Fruit fly (Drosophila melanogaster) whole organism, embryonic: Measurements from ENCODE around the gene CG11353.
A peak's percentile ranks its signal among the peaks of the same experiment; 100 is the strongest.

Experiments
- Bgb ChIP-seq: fragments of 200-800 bp; sonication (Bioruptor generic); IDR thresholded peaks from 2 replicates; pipeline ENCODE4 v1.3.6; 2022; ENCODE audit warnings: missing biosample characterization, missing genetic modification characterization; ENCODE audit not compliant: partially characterized antibody
- CG10274 ChIP-seq: fragments of 200-800 bp; sonication (Bioruptor generic); optimal IDR thresholded peaks from 3 replicates; lab custom pipeline; 2017; ENCODE audit warnings: missing biosample characterization, mild to moderate bottlenecking, missing genetic modification characterization
- CG10366 ChIP-seq: fragments of 200-800 bp; sonication (Bioruptor generic); IDR thresholded peaks from 2 replicates; pipeline ENCODE4 v1.3.6; 2022; ENCODE audit warnings: missing biosample characterization, missing genetic modification characterization
- CG10462 ChIP-seq: fragments of 200-800 bp; sonication (Bioruptor generic); optimal IDR thresholded peaks from 2 replicates; lab custom pipeline; 2016; ENCODE audit warnings: missing biosample characterization, missing genetic modification characterization
- CG10959 ChIP-seq: fragments of 200-800 bp; sonication (Bioruptor generic); IDR thresholded peaks from 2 replicates; pipeline ENCODE4 v1.3.6; 2022; ENCODE audit warnings: missing biosample characterization, missing genetic modification characterization
- CG11456 ChIP-seq: fragments of 200-800 bp; sonication (Bioruptor generic); IDR thresholded peaks from 3 replicates; pipeline ENCODE4 v1.3.6; 2022; ENCODE audit warnings: missing biosample characterization, missing genetic modification characterization
- CG12104 ChIP-seq: fragments of 200-800 bp; sonication (Bioruptor generic); optimal IDR thresholded peaks from 3 replicates; lab custom pipeline; 2016; ENCODE audit warnings: missing biosample characterization, missing genetic modification characterization
- CG12744 ChIP-seq: fragments of 200-800 bp; sonication (Bioruptor generic); optimal IDR thresholded peaks from 2 replicates; lab custom pipeline; 2016; ENCODE audit warnings: missing biosample characterization, missing genetic modification characterization
- CG13123 ChIP-seq: fragments of 200-800 bp; sonication (Bioruptor generic); optimal IDR thresholded peaks from 2 replicates; lab custom pipeline; 2016; ENCODE audit warnings: missing biosample characterization, missing genetic modification characterization
- CG13894 ChIP-seq: fragments of 200-800 bp; sonication (Bioruptor generic); optimal IDR thresholded peaks from 3 replicates; lab custom pipeline; 2018; ENCODE audit warnings: missing biosample characterization, mild to moderate bottlenecking, missing genetic modification characterization, moderate library complexity
- CG14965 ChIP-seq: fragments of 200-800 bp; sonication (Bioruptor generic); optimal IDR thresholded peaks from 2 replicates; lab custom pipeline; 2016; ENCODE audit warnings: missing biosample characterization, missing genetic modification characterization, borderline replicate concordance
- CG17359 ChIP-seq: fragments of 200-800 bp; sonication (Bioruptor generic); optimal IDR thresholded peaks from 3 replicates; lab custom pipeline; 2018; ENCODE audit warnings: missing biosample characterization, mild to moderate bottlenecking, missing genetic modification characterization, moderate library complexity
- CG17612 ChIP-seq: fragments of 200-800 bp; sonication (Bioruptor generic); IDR thresholded peaks from 2 replicates; pipeline ENCODE4 v1.3.6; 2022; ENCODE audit warnings: missing biosample characterization, missing genetic modification characterization
- CG17802 ChIP-seq: fragments of 200-800 bp; sonication (Bioruptor generic); optimal IDR thresholded peaks from 2 replicates; lab custom pipeline; 2018; ENCODE audit warnings: missing biosample characterization, mild to moderate bottlenecking, missing genetic modification characterization, moderate library complexity
- CG30431 ChIP-seq: fragments of 200-800 bp; sonication (Bioruptor generic); optimal IDR thresholded peaks from 2 replicates; lab custom pipeline; 2017; ENCODE audit warnings: missing biosample characterization, missing genetic modification characterization
- CG31224 ChIP-seq: fragments of 200-800 bp; sonication (Bioruptor generic); IDR thresholded peaks from 2 replicates; pipeline ENCODE4 v1.3.6; 2022; ENCODE audit warnings: missing biosample characterization, missing genetic modification characterization
- CG32532 ChIP-seq: fragments of 200-800 bp; sonication (Bioruptor generic); IDR thresholded peaks from 2 replicates; pipeline ENCODE4 v1.3.6; 2022; ENCODE audit warnings: missing biosample characterization, missing genetic modification characterization
- CG3726 ChIP-seq: fragments of 200-800 bp; sonication (Bioruptor generic); IDR thresholded peaks from 3 replicates; pipeline ENCODE4, ENCODE4 v1.3.6; 2022; ENCODE audit warnings: missing biosample characterization, missing genetic modification characterization
- CG8944 ChIP-seq: fragments of 200-800 bp; sonication (Bioruptor generic); optimal IDR thresholded peaks from 3 replicates; lab custom pipeline; 2016; ENCODE audit warnings: missing biosample characterization, missing genetic modification characterization
- CG9609 ChIP-seq: fragments of 200-800 bp; sonication (Bioruptor generic); optimal IDR thresholded peaks from 3 replicates; lab custom pipeline; 2016; ENCODE audit warnings: missing biosample characterization, missing genetic modification characterization
- CrebB ChIP-seq: fragments of 200-800 bp; sonication (Bioruptor generic); optimal IDR thresholded peaks from 3 replicates; lab custom pipeline; 2018; ENCODE audit warnings: missing biosample characterization, mild to moderate bottlenecking, missing genetic modification characterization
- Dad ChIP-seq: fragments of 200-800 bp; sonication (Bioruptor generic); optimal IDR thresholded peaks from 3 replicates; lab custom pipeline; 2016; ENCODE audit warnings: missing biosample characterization, missing genetic modification characterization
- E2f2 ChIP-seq: fragments of 200-800 bp; sonication (Bioruptor generic); IDR thresholded peaks from 2 replicates; pipeline ENCODE4 v1.3.6; 2022; ENCODE audit warnings: missing biosample characterization, missing genetic modification characterization
- GATAe ChIP-seq: fragments of 200-800 bp; sonication (Bioruptor generic); conservative IDR thresholded peaks from 2 replicates; pipeline ENCODE4 v1.3.6; 2022; ENCODE audit warnings: missing biosample characterization, missing genetic modification characterization
- HmgZ ChIP-seq: fragments of 200-800 bp; sonication (Bioruptor generic); optimal IDR thresholded peaks from 2 replicates; lab custom pipeline; 2018; ENCODE audit warnings: missing biosample characterization, mild to moderate bottlenecking, missing genetic modification characterization
- Lhr ChIP-seq: fragments of 200-800 bp; sonication (Bioruptor generic); optimal IDR thresholded peaks from 3 replicates; lab custom pipeline; 2017; ENCODE audit warnings: mild to moderate bottlenecking, missing biosample characterization, missing genetic modification reagents, missing genetic modification characterization
- Max ChIP-seq: fragments of 200-800 bp; sonication (Bioruptor generic); optimal IDR thresholded peaks from 2 replicates; lab custom pipeline; 2016; ENCODE audit warnings: missing biosample characterization, mild to moderate bottlenecking, missing genetic modification characterization
- Nf-YB ChIP-seq: fragments of 200-800 bp; sonication (Bioruptor generic); optimal IDR thresholded peaks from 3 replicates; lab custom pipeline; 2019; ENCODE audit warnings: missing biosample characterization, mild to moderate bottlenecking, missing genetic modification characterization, moderate library complexity
- Poxn ChIP-seq: fragments of 200-800 bp; sonication (Bioruptor generic); IDR thresholded peaks from 2 replicates; pipeline ENCODE4 v1.3.6; 2022; ENCODE audit warnings: missing biosample characterization, missing genetic modification characterization
- Stat92E ChIP-seq, 3 experiments: fragments of >200 bp in 2 of 3; fragments of 200-800 bp in 1 of 3; sonication (Bioruptor generic) in 1 of 3; optimal IDR thresholded peaks; 2 replicates each; lab custom pipeline; 2017 to 2019; ENCODE audit warnings: missing biosample characterization in 3 of 3, missing genetic modification characterization in 3 of 3, mild to moderate bottlenecking in 1 of 3, moderate library complexity in 1 of 3
- ap ChIP-seq: fragments of 200-800 bp; sonication (Bioruptor generic); IDR thresholded peaks from 2 replicates; pipeline ENCODE4 v1.3.6; 2022; ENCODE audit warnings: missing biosample characterization, missing genetic modification characterization
- az2 ChIP-seq: fragments of 200-800 bp; sonication (Bioruptor generic); optimal IDR thresholded peaks from 3 replicates; lab custom pipeline; 2016; ENCODE audit warnings: missing biosample characterization, missing genetic modification characterization
- dati ChIP-seq: fragments of 200-800 bp; sonication (Bioruptor generic); IDR thresholded peaks from 2 replicates; pipeline ENCODE4 v1.3.6; 2022; ENCODE audit warnings: missing biosample characterization, missing genetic modification characterization
- dmrt11E ChIP-seq: fragments of 200-800 bp; sonication (Bioruptor generic); optimal IDR thresholded peaks from 3 replicates; lab custom pipeline; 2018; ENCODE audit warnings: missing biosample characterization, mild to moderate bottlenecking, missing genetic modification characterization, moderate library complexity
- ewg ChIP-seq: fragments of 200-800 bp; sonication (Bioruptor generic); optimal IDR thresholded peaks from 3 replicates; lab custom pipeline; 2017; ENCODE audit warnings: mild to moderate bottlenecking, missing biosample characterization, missing genetic modification reagents, missing genetic modification characterization
- gcm ChIP-seq: fragments of 200-800 bp; sonication (Bioruptor generic); optimal IDR thresholded peaks from 2 replicates; lab custom pipeline; 2019; ENCODE audit warnings: missing biosample characterization, mild to moderate bottlenecking, missing genetic modification characterization, moderate library complexity
- grau ChIP-seq: fragments of 200-800 bp; optimal IDR thresholded peaks from 3 replicates; lab custom pipeline; 2019; ENCODE audit warnings: missing biosample characterization, mild to moderate bottlenecking, missing genetic modification characterization, moderate library complexity
- jing ChIP-seq: fragments of 200-800 bp; sonication (Bioruptor generic); optimal IDR thresholded peaks from 2 replicates; lab custom pipeline; 2018; ENCODE audit warnings: missing biosample characterization, mild to moderate bottlenecking, missing genetic modification characterization
- lbe ChIP-seq: fragments of 200-800 bp; sonication (Bioruptor generic); optimal IDR thresholded peaks from 2 replicates; lab custom pipeline; 2016; ENCODE audit warnings: missing biosample characterization, mild to moderate bottlenecking, missing genetic modification characterization
- odd ChIP-seq: fragments of 200-800 bp; sonication (Bioruptor generic); optimal IDR thresholded peaks from 2 replicates; lab custom pipeline; 2017; ENCODE audit warnings: missing biosample characterization, mild to moderate bottlenecking, missing genetic modification characterization
- prd ChIP-seq, 3 experiments: fragments of >200 bp in 2 of 3; fragments of 200-800 bp in 1 of 3; sonication (Bioruptor generic) in 1 of 3; optimal IDR thresholded peaks in 2 of 3; IDR thresholded peaks in 1 of 3; 2 replicates in 2 of 3; 3 replicates in 1 of 3; pipeline versions ENCODE4 v1.3.6 to Lab custom; 2017 to 2022; ENCODE audit warnings: missing biosample characterization in 1 of 3, missing genetic modification characterization in 1 of 3
- schlank ChIP-seq: fragments of 200-800 bp; sonication (Bioruptor generic); optimal IDR thresholded peaks from 2 replicates; lab custom pipeline; 2018; ENCODE audit warnings: missing biosample characterization, mild to moderate bottlenecking, missing genetic modification characterization
- shn ChIP-seq: fragments of 200-800 bp; sonication (Bioruptor generic); optimal IDR thresholded peaks from 3 replicates; lab custom pipeline; 2016; ENCODE audit warnings: missing biosample characterization, missing genetic modification characterization
- sna ChIP-seq: fragments of 200-800 bp; sonication (Bioruptor generic); IDR thresholded peaks from 2 replicates; pipeline ENCODE4 v1.3.6; 2022; ENCODE audit warnings: missing biosample characterization, missing genetic modification characterization; ENCODE audit not compliant: partially characterized antibody
- tio ChIP-seq: fragments of 200-800 bp; sonication (Bioruptor generic); optimal IDR thresholded peaks from 2 replicates; lab custom pipeline; 2017; ENCODE audit warnings: missing biosample characterization, missing genetic modification characterization, inconsistent platforms
- tup ChIP-seq: fragments of 200-800 bp; sonication (Bioruptor generic); optimal IDR thresholded peaks from 2 replicates; lab custom pipeline; 2016; ENCODE audit warnings: missing biosample characterization, mild to moderate bottlenecking, missing genetic modification characterization, moderate library complexity
- twi ChIP-seq: fragments of 200-800 bp; optimal IDR thresholded peaks from 2 replicates; lab custom pipeline; 2019; ENCODE audit warnings: missing biosample characterization, mild to moderate bottlenecking, missing genetic modification characterization, moderate library complexity
- zen ChIP-seq: fragments of 200-800 bp; sonication (Bioruptor generic); optimal IDR thresholded peaks from 3 replicates; lab custom pipeline; 2018; ENCODE audit warnings: missing biosample characterization, mild to moderate bottlenecking, missing genetic modification characterization, moderate library complexity

Gene CG11353

dm6 chr3L:4541573-4542371 lies 8.8 kb downstream of the CG11353 start, which contains the start of gene CG11357 (continued):
- TF ChIP-seq CG31224 (GFP tag; lab: Robert Waterston, UW) = peak; percentile 97
- TF ChIP-seq CG17612 (GFP tag; lab: Robert Waterston, UW) = peak; percentile 97
- TF ChIP-seq tio (GFP tag; lab: Kevin White, UChicago) = peak; percentile 95
- peak; percentile 84 for TF ChIP-seq CG12744
- TF ChIP-seq az2 (GFP tag; lab: Kevin White, UChicago) = peak; percentile 97
- TF ChIP-seq Dad (GFP tag; lab: Kevin White, UChicago) = peak; percentile 86
- peak; percentile 90 for TF ChIP-seq E2f2 (GFP tag; lab: Robert Waterston, UW)
- peak; percentile 93 for TF ChIP-seq lbe (GFP tag; lab: Kevin White, UChicago)
- peak; percentile 96 for TF ChIP-seq dati
- TF ChIP-seq HmgZ = peak; percentile 98
- TF ChIP-seq CG17802 (tag; lab: Kevin White, UChicago) = peak; percentile 77
- peak; percentile 50 for TF ChIP-seq shn (GFP tag; lab: Kevin White, UChicago)
- TF ChIP-seq GATAe (GFP tag; lab: Robert Waterston, UW) = peak; percentile 98
- TF ChIP-seq Poxn (GFP tag; lab: Robert Waterston, UW) = peak; percentile 95
- peak; percentile 94 for TF ChIP-seq CG10462 (GFP tag; lab: Kevin White, UChicago)
- TF ChIP-seq CG32532 = peak; percentile 99
- TF ChIP-seq ap (GFP tag; lab: Robert Waterston, UW) = peak; percentile 98
- TF ChIP-seq Stat92E (GFP tag; optimal IDR thresholded peaks at IDR 0.05; lab: Kevin White, UChicago) = peak in 1 of 3 experiments; percentile 95
- TF ChIP-seq sna = peak; percentile 83
- TF ChIP-seq zen (tag; lab: Kevin White, UChicago) = peak; percentile 98
- peak; percentile 88 for TF ChIP-seq CG30431 (GFP tag; lab: Kevin White, UChicago)
- peak; percentile 94 for TF ChIP-seq ewg (GFP tag; lab: Kevin White, UChicago)
- peak; percentile 53 for TF ChIP-seq CG8944
- TF ChIP-seq CG9609 (GFP tag; lab: Kevin White, UChicago) = peak; percentile 25
- TF ChIP-seq CG10274 (GFP tag; lab: Kevin White, UChicago) = peak; percentile 86
- TF ChIP-seq grau (tag; lab: Kevin White, UChicago) = peak; percentile 99
- TF ChIP-seq CG17359 (tag; lab: Kevin White, UChicago) = peak; percentile 99
- peak; percentile 98 for TF ChIP-seq CG13894 (tag; lab: Kevin White, UChicago)
- TF ChIP-seq odd = peak; percentile 98
- peak; percentile 98 for TF ChIP-seq CG10366 (GFP tag; lab: Robert Waterston, UW)
- TF ChIP-seq Bgb (GFP tag; lab: Robert Waterston, UW) = peak; percentile 91
- peak; percentile 97 for TF ChIP-seq CG10959
- TF ChIP-seq Nf-YB = peak; percentile 91
- peak; percentile 91 for TF ChIP-seq schlank
- TF ChIP-seq Lhr (GFP tag; lab: Kevin White, UChicago) = peak; percentile 83
- TF ChIP-seq CG11456 = peak; percentile 98
- peak; percentile 98 for TF ChIP-seq CrebB (tag; lab: Kevin White, UChicago)
- TF ChIP-seq jing = peak; percentile 90
- TF ChIP-seq twi = peak; percentile 97
- peak; percentile 92 for TF ChIP-seq CG12104 (GFP tag; lab: Kevin White, UChicago)
- TF ChIP-seq gcm (GFP tag; lab: Kevin White, UChicago) = peak; percentile 99
- TF ChIP-seq Max = peak; percentile 88
- TF ChIP-seq dmrt11E (tag; lab: Kevin White, UChicago) = peak; percentile 98
- TF ChIP-seq prd (optimal IDR thresholded peaks at IDR 0.05; lab: Kevin White, UChicago) = no peak
- TF ChIP-seq prd (GFP tag; IDR thresholded peaks at IDR 0.05; lab: Robert Waterston, UW) = peak; percentile 99
- peak; percentile 94 for TF ChIP-seq CG13123 (GFP tag; lab: Kevin White, UChicago)
- peak; percentile 97 for TF ChIP-seq CG3726 (GFP tag; lab: Robert Waterston, UW)
- no peak for TF ChIP-seq CG14965 (GFP tag; lab: Kevin White, UChicago)
- peak; percentile 89 for TF ChIP-seq tup (GFP tag; lab: Kevin White, UChicago)
